Worm (Caenorhabditis elegans) whole organism, L4 larva: ENCODE measurements around the gene F55D1.1.

Source experiments
- F26F4.8 ChIP-seq: fragments of 200-800 bp; sonication (Bioruptor generic); conservative IDR thresholded peaks from 2 replicates; pipeline ENCODE4 v1.3.6; 2022; ENCODE audit warnings: missing genetic modification characterization, missing compliant biosample characterization
- F44E2.7 ChIP-seq: fragments of 200-800 bp; sonication (Bioruptor generic); IDR thresholded peaks from 2 replicates; pipeline ENCODE4 v2.1.2; 2022; ENCODE audit warnings: missing genetic modification characterization, missing compliant biosample characterization
- T20F7.1 ChIP-seq: fragments of 200-800 bp; sonication (Bioruptor generic); optimal IDR thresholded peaks from 2 replicates; lab custom pipeline; 2018; ENCODE audit warnings: mild to moderate bottlenecking, missing genetic modification characterization, missing compliant biosample characterization
- Y105C5A.15 ChIP-seq: fragments of 200-800 bp; sonication (Bioruptor generic); IDR thresholded peaks from 2 replicates; pipeline ENCODE4 v1.3.6; 2022; ENCODE audit warnings: missing genetic modification characterization, missing compliant biosample characterization
- Y48G9A.11 ChIP-seq: fragments of 200-800 bp; sonication (Bioruptor generic); IDR thresholded peaks from 2 replicates; pipeline ENCODE4 v1.3.6; 2022; ENCODE audit warnings: missing genetic modification reagents, missing genetic modification characterization, missing compliant biosample characterization
- aha-1 ChIP-seq: fragments of 150-350 bp; peaks from one replicate; lab custom pipeline; 2014; ENCODE audit warnings: missing biosample characterization, missing genetic modification characterization
- arid-1 ChIP-seq: fragments of 200-800 bp; sonication (Bioruptor generic); conservative IDR thresholded peaks from 2 replicates; pipeline ENCODE4 v1.3.6; 2022; ENCODE audit warnings: missing genetic modification reagents, missing genetic modification characterization, missing compliant biosample characterization
- ceh-28 ChIP-seq: fragments of 150-350 bp; optimal IDR thresholded peaks from 2 replicates; lab custom pipeline; 2014; ENCODE audit warnings: missing biosample characterization, missing genetic modification reagents, missing genetic modification characterization
- ceh-82 ChIP-seq: sonication (generic microtip); optimal IDR thresholded peaks from 2 replicates; lab custom pipeline; 2017; ENCODE audit warnings: missing biosample characterization, missing genetic modification characterization
- ces-1 ChIP-seq: fragments of 150-350 bp; sonication (generic microtip); optimal IDR thresholded peaks from 4 replicates; lab custom pipeline; 2014; ENCODE audit warnings: missing biosample characterization, missing genetic modification reagents, missing genetic modification characterization
- cey-2 ChIP-seq: sonication (generic microtip); optimal IDR thresholded peaks from 3 replicates; lab custom pipeline; 2017; ENCODE audit warnings: missing genetic modification characterization, mild to moderate bottlenecking, missing compliant biosample characterization, antibody characterized with exemption, borderline replicate concordance; ENCODE audit not compliant: insufficient read depth
- daf-16 ChIP-seq, 3 experiments: sonication (generic microtip); optimal IDR thresholded peaks; 2 replicates each; lab custom pipeline; 2016 to 2017; ENCODE audit warnings: missing genetic modification characterization in 3 of 3, missing genetic modification reagents in 3 of 3, mild to moderate bottlenecking in 2 of 3, missing compliant biosample characterization in 2 of 3, missing biosample characterization in 1 of 3, moderate library complexity in 1 of 3
- daf-8 ChIP-seq: fragments of 200-800 bp; sonication (Bioruptor generic); IDR thresholded peaks from 2 replicates; pipeline ENCODE4 v1.3.6; 2022; ENCODE audit warnings: missing genetic modification characterization, missing compliant biosample characterization
- duxl-1 ChIP-seq: sonication (generic microtip); optimal IDR thresholded peaks from 2 replicates; lab custom pipeline; 2016; ENCODE audit warnings: mild to moderate bottlenecking, missing genetic modification characterization, moderate library complexity, missing compliant biosample characterization; ENCODE audit not compliant: poor library complexity
- dve-1 ChIP-seq: sonication (generic microtip); optimal IDR thresholded peaks from 2 replicates; lab custom pipeline; 2017; ENCODE audit warnings: antibody characterized with exemption, mild to moderate bottlenecking, missing genetic modification characterization, missing compliant biosample characterization; ENCODE audit not compliant: insufficient read depth
- egl-27 ChIP-seq: sonication (generic microtip); optimal IDR thresholded peaks from 3 replicates; lab custom pipeline; 2017; ENCODE audit warnings: missing biosample characterization, missing genetic modification reagents, missing genetic modification characterization
- fkh-10 ChIP-seq: fragments of 150-350 bp; optimal IDR thresholded peaks from 2 replicates; lab custom pipeline; 2014; ENCODE audit warnings: missing biosample characterization, missing genetic modification reagents, missing genetic modification characterization
- hlh-11 ChIP-seq: fragments of 200-800 bp; sonication (Bioruptor generic); optimal IDR thresholded peaks from 2 replicates; lab custom pipeline; 2018; ENCODE audit warnings: mild to moderate bottlenecking, missing genetic modification characterization, missing compliant biosample characterization
- hlh-30 ChIP-seq: sonication (generic microtip); optimal IDR thresholded peaks from 2 replicates; lab custom pipeline; 2017; ENCODE audit warnings: antibody characterized with exemption, mild to moderate bottlenecking, missing genetic modification characterization, missing compliant biosample characterization; ENCODE audit not compliant: insufficient read depth
- hmg-1.1 ChIP-seq: fragments of 200-800 bp; sonication (Bioruptor generic); IDR thresholded peaks from 2 replicates; pipeline ENCODE4 v1.3.6; 2022; ENCODE audit warnings: missing genetic modification reagents, missing genetic modification characterization, missing compliant biosample characterization
- lin-1 ChIP-seq: fragments of 200-800 bp; sonication (Bioruptor generic); IDR thresholded peaks from 2 replicates; pipeline ENCODE4 v1.3.6; 2022; ENCODE audit warnings: missing genetic modification reagents, missing genetic modification characterization, missing compliant biosample characterization
- lin-15B ChIP-seq: fragments of 150-350 bp; sonication (generic microtip); optimal IDR thresholded peaks from 3 replicates; lab custom pipeline; 2014; ENCODE audit warnings: missing biosample characterization, missing genetic modification characterization
- lir-3 ChIP-seq: sonication (generic microtip); optimal IDR thresholded peaks from 2 replicates; lab custom pipeline; 2016; ENCODE audit warnings: mild to moderate bottlenecking, missing genetic modification characterization, missing compliant biosample characterization
- lsy-2 ChIP-seq, 2 experiments: fragments of 150-350 bp in 1 of 2; sonication (generic microtip) in 1 of 2; optimal IDR thresholded peaks; 2 replicates each; lab custom pipeline; 2014 to 2017; ENCODE audit warnings: missing biosample characterization in 2 of 2, missing genetic modification characterization in 2 of 2
- madf-5 ChIP-seq, 2 experiments: fragments of 200-800 bp; sonication (Bioruptor generic); IDR thresholded peaks; 2 replicates each; pipeline ENCODE4 v1.3.6; 2022; ENCODE audit warnings: missing compliant biosample characterization in 2 of 2, missing genetic modification characterization in 2 of 2
- madf-9 ChIP-seq: fragments of 200-800 bp; sonication (Bioruptor generic); conservative IDR thresholded peaks from 2 replicates; pipeline ENCODE4 v1.3.6; 2022; ENCODE audit warnings: missing genetic modification reagents, missing genetic modification characterization, missing compliant biosample characterization
- mdl-1 ChIP-seq, 2 experiments: fragments of 150-350 bp in 1 of 2; sonication (generic microtip) in 1 of 2; optimal IDR thresholded peaks; 2 replicates each; lab custom pipeline; 2014 to 2017; ENCODE audit warnings: missing biosample characterization in 2 of 2, missing genetic modification characterization in 2 of 2
- mxl-2 ChIP-seq: fragments of 200-800 bp; sonication (Bioruptor generic); conservative IDR thresholded peaks from 2 replicates; pipeline ENCODE4 v1.3.6; 2022; ENCODE audit warnings: missing genetic modification reagents, missing genetic modification characterization, missing compliant biosample characterization
- mxl-3 ChIP-seq: fragments of 200-800 bp; sonication (Bioruptor generic); optimal IDR thresholded peaks from 2 replicates; lab custom pipeline; 2018; ENCODE audit warnings: mild to moderate bottlenecking, missing genetic modification characterization, missing compliant biosample characterization
- nhr-25 ChIP-seq: sonication (generic microtip); optimal IDR thresholded peaks from 2 replicates; lab custom pipeline; 2017; ENCODE audit warnings: missing genetic modification characterization, mild to moderate bottlenecking, missing compliant biosample characterization, antibody characterized with exemption, moderate library complexity, borderline replicate concordance; ENCODE audit not compliant: insufficient read depth
- nhr-28 ChIP-seq: fragments of 150-350 bp; optimal IDR thresholded peaks from 2 replicates; lab custom pipeline; 2014; ENCODE audit warnings: missing biosample characterization, missing genetic modification characterization
- nhr-48 ChIP-seq: sonication (generic microtip); optimal IDR thresholded peaks from 2 replicates; lab custom pipeline; 2016; ENCODE audit warnings: mild to moderate bottlenecking, missing genetic modification characterization, missing compliant biosample characterization
- nhr-77 ChIP-seq: fragments of 150-350 bp; optimal IDR thresholded peaks from 2 replicates; lab custom pipeline; 2014; ENCODE audit warnings: missing biosample characterization, missing genetic modification characterization
- php-3 ChIP-seq: fragments of 200-800 bp; sonication (Bioruptor generic); IDR thresholded peaks from 2 replicates; pipeline ENCODE4 v1.3.6; 2022; ENCODE audit warnings: missing genetic modification reagents, missing genetic modification characterization, missing compliant biosample characterization
- pqm-1 ChIP-seq: sonication (generic microtip); optimal IDR thresholded peaks from 2 replicates; lab custom pipeline; 2017; ENCODE audit warnings: missing biosample characterization, missing genetic modification characterization
- saeg-2 ChIP-seq: fragments of 200-800 bp; sonication (Bioruptor generic); IDR thresholded peaks from 2 replicates; pipeline ENCODE4 v1.3.6; 2022; ENCODE audit warnings: missing genetic modification reagents, missing genetic modification characterization, missing compliant biosample characterization
- skn-1 ChIP-seq: fragments of 150-350 bp; optimal IDR thresholded peaks from 2 replicates; lab custom pipeline; 2014; ENCODE audit warnings: missing biosample characterization, missing genetic modification characterization
- unc-62 ChIP-seq, 3 experiments: fragments of 150-350 bp in 1 of 3; sonication (generic microtip); optimal IDR thresholded peaks in 2 of 3; peaks in 1 of 3; 1 replicate in 1 of 3; 2 replicates in 2 of 3; lab custom pipeline; 2014 to 2017; ENCODE audit warnings: missing biosample characterization in 3 of 3, missing genetic modification characterization in 3 of 3, missing genetic modification reagents in 3 of 3, missing genotype in 1 of 3
- zag-1 ChIP-seq: fragments of 150-350 bp; optimal IDR thresholded peaks from 2 replicates; lab custom pipeline; 2014; ENCODE audit warnings: missing biosample characterization, missing genetic modification characterization
- zfp-3 ChIP-seq: fragments of 200-800 bp; sonication (Bioruptor generic); conservative IDR thresholded peaks from 2 replicates; pipeline ENCODE4 v1.3.6; 2022; ENCODE audit warnings: missing genetic modification reagents, missing genetic modification characterization, missing compliant biosample characterization
- zip-2 ChIP-seq: fragments of 150-350 bp; optimal IDR thresholded peaks from 2 replicates; lab custom pipeline; 2014; ENCODE audit warnings: missing biosample characterization, missing genetic modification characterization

F55D1.1 gene

ce11 chrX:5460930-5461329 is 28.7 kb upstream of the F55D1.1 start, which contains the start of gene ddr-1:
ddr-1 (plus strand) TSS chrX:5461230.
- TF ChIP-seq F26F4.8 (GFP tag; lab: Robert Waterston, UW) = no peak
- TF ChIP-seq daf-8 = no peak
- no peak for TF ChIP-seq fkh-10 (GFP tag; lab: Kevin White, UChicago)
- no peak for TF ChIP-seq zfp-3 (GFP tag; lab: Robert Waterston, UW)
- no peak for TF ChIP-seq F44E2.7
- TF ChIP-seq dve-1 (tag; lab: Kevin White, UChicago) = no peak
- no peak for TF ChIP-seq ceh-28 (tag; lab: Kevin White, UChicago)
- no peak for TF ChIP-seq zip-2 (tag; lab: Kevin White, UChicago)
- no peak for TF ChIP-seq aha-1
- no peak for TF ChIP-seq arid-1 (GFP tag; lab: Robert Waterston, UW)
- TF ChIP-seq nhr-48 (tag; lab: Kevin White, UChicago) = no peak
- TF ChIP-seq egl-27 (tag; lab: Kevin White, UChicago) = no peak
- TF ChIP-seq unc-62 (GFP tag; optimal IDR thresholded peaks at IDR 0.05 in 1 of 2; lab: Kevin White, UChicago) = no peak
- no peak for TF ChIP-seq unc-62 (tag; optimal IDR thresholded peaks at IDR 0.05; lab: Kevin White, UChicago)
- no peak for TF ChIP-seq lir-3
- TF ChIP-seq, all 104 proteins: peak for 0

ce11 chrX:5465631-5466030 is 24.0 kb upstream of the F55D1.1 start:
- TF ChIP-seq daf-8 = no peak
- TF ChIP-seq ceh-28 (tag; lab: Kevin White, UChicago) = no peak
- TF ChIP-seq pqm-1 (tag; lab: Kevin White, UChicago) = peak; percentile 53
- no peak for TF ChIP-seq daf-16 (GFP tag; optimal IDR thresholded peaks at IDR 0.05; lab: Kevin White, UChicago)
- peak; percentile 0 for TF ChIP-seq daf-16 (tag; optimal IDR thresholded peaks at IDR 0.05; lab: Kevin White, UChicago)
- no peak for TF ChIP-seq unc-62 (GFP tag; optimal IDR thresholded peaks at IDR 0.05 in 1 of 2; lab: Kevin White, UChicago)
- TF ChIP-seq unc-62 (tag; optimal IDR thresholded peaks at IDR 0.05; lab: Kevin White, UChicago) = no peak
- TF ChIP-seq, all 104 proteins: peak for 2

ce11 chrX:5466149-5466548 is 23.5 kb upstream of the F55D1.1 start:
- TF ChIP-seq unc-62 (GFP tag; optimal IDR thresholded peaks at IDR 0.05 in 1 of 2; lab: Kevin White, UChicago) (peak in 1 of 2 experiments; percentile 53), unc-62 (tag; optimal IDR thresholded peaks at IDR 0.05; lab: Kevin White, UChicago) (no peak), lin-15B (tag; lab: Kevin White, UChicago) (no peak), fkh-10 (GFP tag; lab: Kevin White, UChicago) (no peak), mdl-1 (tag; optimal IDR thresholded peaks at IDR 0.05; lab: Kevin White, UChicago) (no peak), duxl-1 (no peak), skn-1 (tag; lab: Kevin White, UChicago) (no peak)

ce11 chrX:5467308-5467707 is 22.3 kb upstream of the F55D1.1 start:
- no peak for TF ChIP-seq ceh-82 (tag; lab: Kevin White, UChicago)
- TF ChIP-seq Y48G9A.11 (GFP tag; lab: Robert Waterston, UW) = no peak
- TF ChIP-seq madf-5 (GFP tag; IDR thresholded peaks at IDR 0.05; lab: Robert Waterston, UW) = no peak
- TF ChIP-seq nhr-28 (tag; lab: Kevin White, UChicago) = peak; percentile 85
- peak; percentile 82 for TF ChIP-seq hlh-11
- no peak for TF ChIP-seq ces-1 (GFP tag; lab: Kevin White, UChicago)
- TF ChIP-seq nhr-25 = no peak
- TF ChIP-seq hlh-30 = peak; percentile 77
- TF ChIP-seq daf-16 (GFP tag; optimal IDR thresholded peaks at IDR 0.05; lab: Kevin White, UChicago) = peak in 1 of 2 experiments; percentile 25
- peak; percentile 89 for TF ChIP-seq daf-16 (tag; optimal IDR thresholded peaks at IDR 0.05; lab: Kevin White, UChicago)
- TF ChIP-seq mxl-2 = no peak
- TF ChIP-seq php-3 (GFP tag; lab: Robert Waterston, UW) = peak; percentile 78
- peak in 1 of 2 experiments; percentile 73 for TF ChIP-seq mdl-1 (tag; optimal IDR thresholded peaks at IDR 0.05; lab: Kevin White, UChicago)
- peak in 1 of 2 experiments; percentile 4 for TF ChIP-seq unc-62 (GFP tag; optimal IDR thresholded peaks at IDR 0.05 in 1 of 2; lab: Kevin White, UChicago)
- no peak for TF ChIP-seq unc-62 (tag; optimal IDR thresholded peaks at IDR 0.05; lab: Kevin White, UChicago)
- TF ChIP-seq lin-1 = peak; percentile 47; the same call in 1 of the 2 replicates
- peak; percentile 96 for TF ChIP-seq mxl-3 (GFP tag; lab: Kevin White, UChicago)
- TF ChIP-seq madf-9 (GFP tag; lab: Robert Waterston, UW) = no peak
- TF ChIP-seq lsy-2 (tag; optimal IDR thresholded peaks at IDR 0.05; lab: Kevin White, UChicago) = no peak
- TF ChIP-seq dve-1 (tag; lab: Kevin White, UChicago) = peak; percentile 82
- TF ChIP-seq zip-2 (tag; lab: Kevin White, UChicago) = no peak
- TF ChIP-seq cey-2 = peak; percentile 62
- TF ChIP-seq zag-1 = no peak
- no peak for TF ChIP-seq fkh-10 (GFP tag; lab: Kevin White, UChicago)
- peak; percentile 29 for TF ChIP-seq nhr-77 (tag; lab: Kevin White, UChicago)
- TF ChIP-seq hmg-1.1 (GFP tag; lab: Robert Waterston, UW) = no peak
- no peak for TF ChIP-seq saeg-2 (GFP tag; lab: Robert Waterston, UW)
- no peak for TF ChIP-seq T20F7.1 (GFP tag; lab: Kevin White, UChicago)
- no peak for TF ChIP-seq Y105C5A.15 (GFP tag; lab: Robert Waterston, UW)
